Worm (Caenorhabditis elegans): ENCODE measurements around the gene sec-23.

sec-23 gene

ce11 chrV:20065096-20065495 is 26.0 kb upstream of the sec-23 start:
- no peak for TF ChIP-seq lin-39 (tag; optimal IDR thresholded peaks at IDR 0.05)
- no peak for TF ChIP-seq egl-27 (tag; optimal IDR thresholded peaks at IDR 0.05)
- no peak for TF ChIP-seq unc-55 (GFP tag; optimal IDR thresholded peaks at IDR 0.05)
- no peak for TF ChIP-seq ZK546.5 (tag; optimal IDR thresholded peaks at IDR 0.05)
- TF ChIP-seq sma-3 (GFP tag; optimal IDR thresholded peaks at IDR 0.05) = no peak
- TF ChIP-seq skn-1 (tag; optimal IDR thresholded peaks at IDR 0.05) = no peak
- no peak for TF ChIP-seq mab-5 (tag; optimal IDR thresholded peaks at IDR 0.05)
- TF ChIP-seq lin-11 (tag; optimal IDR thresholded peaks at IDR 0.05) = no peak
- TF ChIP-seq mdl-1 (tag; optimal IDR thresholded peaks at IDR 0.05) = no peak
- no peak for TF ChIP-seq lsy-2 (tag; optimal IDR thresholded peaks at IDR 0.05)
- no peak for TF ChIP-seq nhr-10 (tag; optimal IDR thresholded peaks at IDR 0.05)
- TF ChIP-seq mbf-1 (tag; optimal IDR thresholded peaks at IDR 0.05) = no peak
- no peak for TF ChIP-seq sem-4 (tag; optimal IDR thresholded peaks at IDR 0.05)
- TF ChIP-seq nhr-129 (tag; optimal IDR thresholded peaks at IDR 0.05) = no peak
- TF ChIP-seq blmp-1 (tag; optimal IDR thresholded peaks at IDR 0.05; ENCODE audit: insufficient read depth) = no peak
- no peak for TF ChIP-seq ceh-82 (tag; optimal IDR thresholded peaks at IDR 0.05)
- TF ChIP-seq aly-2 (tag; optimal IDR thresholded peaks at IDR 0.05) = no peak
- TF ChIP-seq nhr-77 (tag; optimal IDR thresholded peaks at IDR 0.05) = no peak
- TF ChIP-seq gmeb-1 (tag; optimal IDR thresholded peaks at IDR 0.05) = no peak
- no peak for TF ChIP-seq unc-39 (tag; optimal IDR thresholded peaks at IDR 0.05)

ce11 chrV:20067075-20067474 is 24.0 kb upstream of the sec-23 start:
- no peak for TF ChIP-seq mbf-1 (tag; optimal IDR thresholded peaks at IDR 0.05)
- TF ChIP-seq ZK546.5 (tag; optimal IDR thresholded peaks at IDR 0.05) = no peak
- no peak for TF ChIP-seq nhr-10 (tag; optimal IDR thresholded peaks at IDR 0.05)
- no peak for TF ChIP-seq sma-3 (GFP tag; optimal IDR thresholded peaks at IDR 0.05)
- TF ChIP-seq aly-2 (tag; optimal IDR thresholded peaks at IDR 0.05) = no peak
- TF ChIP-seq R02D3.7 (tag; optimal IDR thresholded peaks at IDR 0.05) = no peak
- no peak for TF ChIP-seq fos-1 (tag; optimal IDR thresholded peaks at IDR 0.05)
- no peak for TF ChIP-seq alr-1 (tag; optimal IDR thresholded peaks at IDR 0.05)
- TF ChIP-seq ceh-82 (tag; optimal IDR thresholded peaks at IDR 0.05) = no peak

ce11 chrV:20068389-20068788 is 22.7 kb upstream of the sec-23 start:
- TF ChIP-seq egl-27 (tag; optimal IDR thresholded peaks at IDR 0.05) (no peak), lin-13 (GFP tag; optimal IDR thresholded peaks at IDR 0.05) (no peak), C34F6.9 (tag; optimal IDR thresholded peaks at IDR 0.05) (no peak), gmeb-1 (tag; optimal IDR thresholded peaks at IDR 0.05) (no peak), R02D3.7 (tag; optimal IDR thresholded peaks at IDR 0.05) (no peak), snpc-4 (tag; optimal IDR thresholded peaks at IDR 0.05) (no peak), lsy-2 (tag; optimal IDR thresholded peaks at IDR 0.05) (peak; percentile 39 to 58), ceh-82 (tag; optimal IDR thresholded peaks at IDR 0.05) (no peak), nhr-23 (tag; optimal IDR thresholded peaks at IDR 0.05) (no peak), nhr-10 (tag; optimal IDR thresholded peaks at IDR 0.05) (no peak), nhr-12 (tag; optimal IDR thresholded peaks at IDR 0.05) (no peak), sem-4 (tag; optimal IDR thresholded peaks at IDR 0.05) (no peak), elt-1 (tag; optimal IDR thresholded peaks at IDR 0.05) (no peak), elt-3 (tag; optimal IDR thresholded peaks at IDR 0.05) (no peak), peb-1 (tag; optimal IDR thresholded peaks at IDR 0.05) (no peak), mab-5 (tag; optimal IDR thresholded peaks at IDR 0.05) (no peak), crh-2 (tag; optimal IDR thresholded peaks at IDR 0.05) (no peak), nhr-129 (tag; optimal IDR thresholded peaks at IDR 0.05) (peak; percentile 33), F13H6.1 (tag; optimal IDR thresholded peaks at IDR 0.05) (peak; percentile 19), aly-2 (tag; optimal IDR thresholded peaks at IDR 0.05) (no peak)

DNA sequence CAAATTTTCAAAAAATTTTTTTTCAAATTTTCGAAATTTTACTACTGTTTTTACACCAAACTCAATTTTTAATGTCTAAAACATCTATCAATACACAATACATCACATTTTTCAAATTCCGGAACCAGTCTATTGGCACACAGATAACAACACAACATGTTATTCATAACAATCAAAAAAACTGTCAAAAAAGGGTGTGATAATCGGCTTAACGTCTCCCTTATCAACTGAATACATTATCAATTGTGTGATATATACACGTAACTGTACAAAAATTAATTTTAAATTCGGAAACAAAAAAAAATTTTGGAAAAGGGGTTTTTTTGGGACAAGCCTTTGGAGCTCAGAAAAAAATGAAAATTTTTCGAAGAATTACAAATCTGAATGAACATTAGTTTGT is 16.7 kb upstream of the sec-23 start:
- TF ChIP-seq lin-39 (tag; optimal IDR thresholded peaks at IDR 0.05) (no peak), mbf-1 (tag; optimal IDR thresholded peaks at IDR 0.05) (no peak), lsy-2 (tag; optimal IDR thresholded peaks at IDR 0.05) (no peak), ZK546.5 (tag; optimal IDR thresholded peaks at IDR 0.05) (no peak), elt-3 (tag; optimal IDR thresholded peaks at IDR 0.05) (no peak), blmp-1 (tag; optimal IDR thresholded peaks at IDR 0.05; ENCODE audit: insufficient read depth) (no peak), unc-39 (tag; optimal IDR thresholded peaks at IDR 0.05) (no peak), mab-5 (tag; optimal IDR thresholded peaks at IDR 0.05) (no peak), peb-1 (tag; optimal IDR thresholded peaks at IDR 0.05) (no peak), crh-2 (tag; optimal IDR thresholded peaks at IDR 0.05) (no peak), nhr-10 (tag; optimal IDR thresholded peaks at IDR 0.05) (no peak), mdl-1 (tag; optimal IDR thresholded peaks at IDR 0.05) (no peak), gmeb-1 (tag; optimal IDR thresholded peaks at IDR 0.05) (peak; percentile 27), fos-1 (tag; optimal IDR thresholded peaks at IDR 0.05) (peak; percentile 16)

DNA sequence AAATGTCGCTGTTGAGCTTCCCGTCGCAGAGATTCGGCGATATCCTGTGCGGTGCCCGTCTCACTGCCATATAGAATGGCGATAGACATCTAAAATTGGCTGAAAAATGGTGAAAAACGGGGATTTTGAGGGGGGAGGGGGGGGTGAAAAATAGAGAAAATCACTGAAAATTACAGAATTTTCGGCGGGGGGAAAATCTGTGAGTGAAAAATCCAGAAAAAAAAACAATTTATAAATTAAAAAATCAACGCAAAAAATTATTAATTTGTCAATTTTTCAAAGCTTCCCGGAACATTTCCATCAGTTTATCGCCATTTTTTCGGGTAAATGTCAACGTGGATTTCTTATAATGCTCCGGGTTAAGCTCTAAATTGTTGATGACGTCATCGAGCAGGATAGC is 3.4 kb upstream of the sec-23 start, which contains the start of gene fre-1:
Gene fre-1 (minus strand): TSS at position 101 of the 400 bp plus-strand sequence.
- no peak for TF ChIP-seq sma-3 (GFP tag; optimal IDR thresholded peaks at IDR 0.05)
- TF ChIP-seq sma-9 (GFP tag; optimal IDR thresholded peaks at IDR 0.05) = no peak
- no peak for TF ChIP-seq sma-9 (tag; optimal IDR thresholded peaks at IDR 0.05)

All from whole organism, L2 larva.